Fruit fly (Drosophila melanogaster): Measurements from ENCODE around the gene Det.

dm6 chr3R:17127912-17128311 lies 21.6 kb upstream of the Det start, which contains the start of gene CG31265:
- no peak for TF ChIP-seq kay (GFP tag; ENCODE audit: borderline replicate concordance)
- TF ChIP-seq Clk (GFP tag; optimal IDR thresholded peaks at IDR 0.05) = no peak
- no peak for TF ChIP-seq ovo (GFP tag; optimal IDR thresholded peaks at IDR 0.05)
- no peak for TF ChIP-seq Mnt (GFP tag; optimal IDR thresholded peaks at IDR 0.05)
- TF ChIP-seq CG1620 (GFP tag; optimal IDR thresholded peaks at IDR 0.05) = no peak
- TF ChIP-seq CG33017 (tag; optimal IDR thresholded peaks at IDR 0.05) = no peak
- TF ChIP-seq pad (GFP tag; optimal IDR thresholded peaks at IDR 0.05) = no peak
- TF ChIP-seq cnc (optimal IDR thresholded peaks at IDR 0.05) = no peak
- TF ChIP-seq Crg-1 (GFP tag; optimal IDR thresholded peaks at IDR 0.05) = no peak
- TF ChIP-seq CG5204 (GFP tag; optimal IDR thresholded peaks at IDR 0.05) = no peak
- TF ChIP-seq CG7045 (GFP tag; optimal IDR thresholded peaks at IDR 0.05) = no peak
- no peak for TF ChIP-seq CG11617 (GFP tag; optimal IDR thresholded peaks at IDR 0.05)
- TF ChIP-seq CG12768 (GFP tag; optimal IDR thresholded peaks at IDR 0.05) = no peak
- TF ChIP-seq toe (GFP tag; optimal IDR thresholded peaks at IDR 0.05) = no peak
